Worm (Caenorhabditis elegans) whole organism, L1 larva: Measurements from ENCODE around the gene cpr-2.

ENCODE experiments used
- blmp-1 ChIP-seq: fragments of 150-350 bp; optimal IDR thresholded peaks from 2 replicates; lab custom pipeline; 2014; ENCODE audit warnings: missing biosample characterization, missing genetic modification characterization
- egl-13 ChIP-seq: sonication (generic microtip); optimal IDR thresholded peaks from 2 replicates; lab custom pipeline; 2016; ENCODE audit warnings: missing genotype, missing genetic modification reagents, missing genetic modification characterization, missing compliant biosample characterization
- lin-35 ChIP-seq, 2 experiments: fragments of 150-350 bp; optimal IDR thresholded peaks; 2 replicates each; lab custom pipeline; 2014; ENCODE audit warnings: missing biosample characterization in 2 of 2, missing genetic modification characterization in 2 of 2, missing genetic modification reagents in 2 of 2
- nhr-77 ChIP-seq: fragments of 150-350 bp; optimal IDR thresholded peaks from 2 replicates; lab custom pipeline; 2014; ENCODE audit warnings: missing biosample characterization, missing genetic modification characterization
- skn-1 ChIP-seq: fragments of 150-350 bp; optimal IDR thresholded peaks from 2 replicates; lab custom pipeline; 2014; ENCODE audit warnings: missing biosample characterization, missing genetic modification characterization
- ztf-11 ChIP-seq, 2 experiments: sonication (generic microtip); optimal IDR thresholded peaks; 2 replicates each; lab custom pipeline; 2016 to 2017; ENCODE audit warnings: missing genetic modification characterization in 2 of 2, missing biosample characterization in 1 of 2, missing compliant biosample characterization in 1 of 2

ce11 chrV:16526858-16527257 lies 7.0 kb downstream of the cpr-2 start, which contains the start of gene F36D3.8:
- no peak for TF ChIP-seq skn-1 (tag; lab: Kevin White, UChicago)
- no peak for TF ChIP-seq blmp-1 (tag; lab: Kevin White, UChicago)
- TF ChIP-seq ztf-11 (tag; optimal IDR thresholded peaks at IDR 0.05; lab: Kevin White, UChicago), result no peak
- TF ChIP-seq lin-35 (GFP tag; optimal IDR thresholded peaks at IDR 0.05; lab: Kevin White, UChicago), result no peak
- no peak for TF ChIP-seq nhr-77
- TF ChIP-seq egl-13 (tag; lab: Kevin White, UChicago), result no peak
